Worm (Caenorhabditis elegans) whole organism, mixed stage, embryonic: ENCODE data around the gene C49A9.1.
"Not testable (repeated sequence)": the region's sequence is repeated elsewhere in the genome, so short reads cannot be mapped to it uniquely, and the experiment has no call there.

ENCODE experiments used
- M03D4.4 ChIP-seq: sonication (generic microtip); optimal IDR thresholded peaks from 2 replicates; lab custom pipeline; 2017; ENCODE audit warnings: mild to moderate bottlenecking, missing genetic modification characterization, missing compliant biosample characterization
- bed-3 ChIP-seq: fragments of 200-800 bp; sonication (Bioruptor generic); optimal IDR thresholded peaks from 3 replicates; lab custom pipeline; 2018; ENCODE audit warnings: mild to moderate bottlenecking, missing genetic modification characterization, moderate library complexity, missing compliant biosample characterization
- blmp-1 ChIP-seq: fragments of 150-350 bp; optimal IDR thresholded peaks from 2 replicates; lab custom pipeline; 2014; ENCODE audit warnings: missing biosample characterization, missing genetic modification characterization
- ceh-39 ChIP-seq: fragments of 150-350 bp; optimal IDR thresholded peaks from 2 replicates; lab custom pipeline; 2014; ENCODE audit warnings: missing biosample characterization, missing genetic modification characterization
- ceh-83 ChIP-seq: fragments of 200-800 bp; sonication (Bioruptor generic); optimal IDR thresholded peaks from 2 replicates; lab custom pipeline; 2018; ENCODE audit warnings: mild to moderate bottlenecking, missing genetic modification characterization, missing compliant biosample characterization
- ces-1 ChIP-seq: fragments of 150-350 bp; optimal IDR thresholded peaks from 2 replicates; lab custom pipeline; 2014; ENCODE audit warnings: missing biosample characterization, missing genetic modification reagents, missing genetic modification characterization
- cnd-1 ChIP-seq: fragments of 200-800 bp; sonication (Bioruptor generic); optimal IDR thresholded peaks from 2 replicates; lab custom pipeline; 2018; ENCODE audit warnings: mild to moderate bottlenecking, missing genetic modification characterization, missing compliant biosample characterization
- drap-1 ChIP-seq: fragments of 200-800 bp; sonication (Bioruptor generic); optimal IDR thresholded peaks from 3 replicates; lab custom pipeline; 2018; ENCODE audit warnings: mild to moderate bottlenecking, missing genetic modification characterization, missing compliant biosample characterization
- elt-1 ChIP-seq: sonication (generic microtip); optimal IDR thresholded peaks from 2 replicates; lab custom pipeline; 2017; ENCODE audit warnings: missing genetic modification characterization, mild to moderate bottlenecking, missing compliant biosample characterization, antibody characterized with exemption, moderate library complexity, borderline replicate concordance; ENCODE audit not compliant: insufficient read depth
- elt-3 ChIP-seq: fragments of 150-350 bp; optimal IDR thresholded peaks from 2 replicates; lab custom pipeline; 2014; ENCODE audit warnings: missing biosample characterization, missing genetic modification characterization
- flh-1 ChIP-seq: fragments of 200-800 bp; sonication (Bioruptor generic); optimal IDR thresholded peaks from 2 replicates; lab custom pipeline; 2018; ENCODE audit warnings: mild to moderate bottlenecking, missing genetic modification characterization, moderate library complexity, missing compliant biosample characterization
- hlh-1 ChIP-seq: fragments of 150-350 bp; optimal IDR thresholded peaks from 2 replicates; lab custom pipeline; 2014; ENCODE audit warnings: missing biosample characterization, missing genetic modification reagents, missing genetic modification characterization
- lin-32 ChIP-seq: fragments of 200-800 bp; sonication (Bioruptor generic); optimal IDR thresholded peaks from 2 replicates; lab custom pipeline; 2018; ENCODE audit warnings: mild to moderate bottlenecking, missing genetic modification characterization, missing compliant biosample characterization
- lsy-2 ChIP-seq: fragments of 150-350 bp; optimal IDR thresholded peaks from 2 replicates; lab custom pipeline; 2014; ENCODE audit warnings: missing biosample characterization, missing genetic modification characterization
- mab-5 ChIP-seq: fragments of 150-350 bp; optimal IDR thresholded peaks from 2 replicates; lab custom pipeline; 2014; ENCODE audit warnings: missing biosample characterization, missing genetic modification characterization
- mep-1 ChIP-seq: fragments of 150-350 bp; optimal IDR thresholded peaks from 2 replicates; lab custom pipeline; 2017; ENCODE audit warnings: missing biosample characterization, missing genetic modification reagents, missing genetic modification characterization, inconsistent platforms
- mls-2 ChIP-seq: sonication (generic microtip); optimal IDR thresholded peaks from 2 replicates; lab custom pipeline; 2016; ENCODE audit warnings: mild to moderate bottlenecking, missing genetic modification characterization, moderate library complexity, missing compliant biosample characterization
- nhr-2 ChIP-seq: fragments of 150-350 bp; optimal IDR thresholded peaks from 2 replicates; lab custom pipeline; 2014; ENCODE audit warnings: missing biosample characterization, missing genetic modification characterization
- nhr-237 ChIP-seq: fragments of 150-350 bp; optimal IDR thresholded peaks from 2 replicates; lab custom pipeline; 2014; ENCODE audit warnings: missing biosample characterization, missing genetic modification characterization
- nhr-28 ChIP-seq: fragments of 150-350 bp; optimal IDR thresholded peaks from 2 replicates; lab custom pipeline; 2014; ENCODE audit warnings: missing biosample characterization, missing genetic modification characterization
- nhr-76 ChIP-seq: sonication (generic microtip); optimal IDR thresholded peaks from 2 replicates; lab custom pipeline; 2017; ENCODE audit warnings: missing biosample characterization, missing genetic modification characterization
- sem-2 ChIP-seq: fragments of 200-800 bp; sonication (Bioruptor generic); optimal IDR thresholded peaks from 2 replicates; lab custom pipeline; 2018; ENCODE audit warnings: mild to moderate bottlenecking, missing genetic modification characterization, missing compliant biosample characterization
- sptf-1 ChIP-seq: sonication (generic microtip); optimal IDR thresholded peaks from 2 replicates; lab custom pipeline; 2017; ENCODE audit warnings: mild to moderate bottlenecking, missing genetic modification characterization, moderate library complexity, missing compliant biosample characterization
- unc-39 ChIP-seq: fragments of 150-350 bp; optimal IDR thresholded peaks from 2 replicates; lab custom pipeline; 2014; ENCODE audit warnings: missing biosample characterization, missing genetic modification characterization
- unc-62 ChIP-seq: fragments of 150-350 bp; optimal IDR thresholded peaks from 2 replicates; lab custom pipeline; 2014; ENCODE audit warnings: missing biosample characterization, missing genetic modification reagents, missing genetic modification characterization
- zip-8 ChIP-seq: fragments of 150-350 bp; optimal IDR thresholded peaks from 2 replicates; lab custom pipeline; 2014; ENCODE audit warnings: missing biosample characterization, missing genetic modification characterization
- ztf-11 ChIP-seq: fragments of 150-350 bp; optimal IDR thresholded peaks from 2 replicates; lab custom pipeline; 2014; ENCODE audit warnings: missing biosample characterization, missing genetic modification characterization

The C49A9.1 gene

DNA sequence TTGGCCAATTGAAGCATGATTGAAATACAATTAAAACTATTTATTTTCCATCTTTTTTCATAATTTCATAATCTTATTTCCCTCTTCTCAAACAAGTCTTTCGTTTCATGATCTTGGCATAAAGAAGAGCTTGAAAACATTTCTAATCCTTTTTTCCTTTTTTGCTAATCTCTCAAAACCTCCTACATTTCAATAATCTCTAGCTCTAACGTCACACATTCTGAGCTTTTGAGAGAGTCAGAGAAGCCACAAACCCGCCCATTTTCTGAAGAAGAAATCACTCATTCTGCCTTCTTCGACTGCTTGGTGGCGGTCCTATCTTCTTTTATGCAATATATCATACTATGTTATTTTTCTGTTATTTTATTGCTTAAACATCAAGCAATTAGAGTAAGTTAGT, 21.6 kb downstream of the C49A9.1 start, which contains the start of gene F58F9.1:
Gene F58F9.1 (plus strand): TSS at position 251 of the 400 bp plus-strand sequence.
- TF ChIP-seq ces-1 (GFP tag; lab: Kevin White, UChicago) = peak; percentile 24
- TF ChIP-seq ztf-11 (tag; lab: Kevin White, UChicago) = no peak

ce11 chrIV:6253000-6253399, 25.0 kb downstream of the C49A9.1 start, which contains the start of gene T13A10.2:
T13A10.2 (plus strand) TSS chrIV:6253300.
- TF ChIP-seq unc-39 (tag; lab: Kevin White, UChicago); drap-1 (GFP tag; lab: Kevin White, UChicago); mep-1: not testable (repeated sequence)
- TF ChIP-seq, all 35 proteins: peak for 0; not testable (repeated sequence) for 35

- TF ChIP-seq nhr-28 (tag; lab: Kevin White, UChicago) = no peak
- no peak for TF ChIP-seq sem-2
- TF ChIP-seq elt-3 (tag; lab: Kevin White, UChicago) = no peak
- TF ChIP-seq cnd-1 (tag; lab: Kevin White, UChicago) = no peak
- no peak for TF ChIP-seq hlh-1
- TF ChIP-seq nhr-237 = no peak
- TF ChIP-seq zip-8 (tag; lab: Kevin White, UChicago) = no peak
- TF ChIP-seq, all 35 proteins: peak for 0
These were observed 26.6 kb downstream of the C49A9.1 start, which contains the start of gene T13A10.64 for ce11 chrIV:6254635-6255034. T13A10.64 (plus strand) TSS chrIV:6254935.

DNA sequence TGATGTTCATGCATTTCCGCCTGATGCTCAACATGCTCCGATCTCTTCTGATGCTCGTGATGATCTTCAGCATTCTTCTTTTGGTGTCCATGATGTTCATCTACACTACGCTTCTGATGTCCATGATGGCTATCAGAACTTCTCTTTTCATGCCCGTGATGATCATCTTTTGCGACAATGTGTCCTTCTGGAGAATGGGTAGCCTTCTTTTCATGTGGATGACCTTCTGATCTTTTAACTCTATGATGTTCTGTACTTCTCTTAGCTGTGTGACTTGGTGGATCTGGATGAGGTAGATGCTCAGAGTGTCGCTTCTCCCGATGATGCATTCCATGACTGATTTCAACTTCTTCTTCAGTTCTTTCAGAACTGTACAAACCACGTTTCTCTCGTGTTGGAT, 31.0 kb downstream of the C49A9.1 start:
- no peak for TF ChIP-seq M03D4.4 (tag; lab: Kevin White, UChicago)
- TF ChIP-seq, all 35 proteins: peak for 0

DNA sequence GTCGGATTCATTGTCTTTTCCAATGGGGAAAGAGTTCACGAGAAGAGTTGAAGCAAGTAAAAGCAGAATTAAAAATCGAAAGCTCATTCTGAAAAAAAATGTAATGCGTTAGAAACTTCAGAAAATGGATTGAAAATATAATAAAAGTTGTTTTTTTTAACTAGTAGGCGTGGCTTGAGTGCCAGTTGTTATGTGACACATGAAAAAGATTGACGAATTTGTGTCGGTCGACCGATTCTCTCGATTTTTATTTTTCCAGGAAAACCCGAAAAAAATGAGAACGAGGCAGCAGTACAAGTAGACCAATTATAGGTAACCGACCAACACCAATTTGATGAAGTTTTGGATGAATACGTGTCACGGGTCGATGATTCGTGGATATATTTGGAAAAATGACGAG, 31.7 kb downstream of the C49A9.1 start, which contains the start of gene nlp-16:
Gene nlp-16 (minus strand): TSS at position 101 of the 400 bp plus-strand sequence.
- no peak for TF ChIP-seq drap-1 (GFP tag; lab: Kevin White, UChicago)
- no peak for TF ChIP-seq mab-5
- TF ChIP-seq lin-32 (GFP tag; lab: Kevin White, UChicago) = no peak
- no peak for TF ChIP-seq sptf-1 (tag; lab: Kevin White, UChicago)
- no peak for TF ChIP-seq zip-8 (tag; lab: Kevin White, UChicago)
- no peak for TF ChIP-seq sem-2
- no peak for TF ChIP-seq blmp-1
- TF ChIP-seq flh-1 = no peak
- no peak for TF ChIP-seq hlh-1
- TF ChIP-seq elt-3 (tag; lab: Kevin White, UChicago) = no peak
- TF ChIP-seq nhr-28 (tag; lab: Kevin White, UChicago) = no peak
- no peak for TF ChIP-seq bed-3 (GFP tag; lab: Kevin White, UChicago)
- TF ChIP-seq nhr-2 (tag; lab: Kevin White, UChicago) = no peak
- no peak for TF ChIP-seq nhr-237

ce11 chrIV:6263244-6263643, 35.3 kb downstream of the C49A9.1 start, which contains the start of gene srv-28:
srv-28 (minus strand) TSS chrIV:6263344.
- TF ChIP-seq ztf-11 (tag; lab: Kevin White, UChicago) (no peak), unc-39 (tag; lab: Kevin White, UChicago) (no peak), mab-5 (no peak), bed-3 (GFP tag; lab: Kevin White, UChicago) (no peak), nhr-76 (tag; lab: Kevin White, UChicago) (no peak), ceh-83 (GFP tag; lab: Kevin White, UChicago) (no peak), elt-3 (tag; lab: Kevin White, UChicago) (no peak), lsy-2 (tag; lab: Kevin White, UChicago) (no peak), unc-62 (GFP tag; lab: Kevin White, UChicago) (no peak), sptf-1 (tag; lab: Kevin White, UChicago) (no peak), ces-1 (GFP tag; lab: Kevin White, UChicago) (no peak), ceh-39 (tag; lab: Kevin White, UChicago) (no peak), mls-2 (tag; lab: Kevin White, UChicago) (no peak), nhr-237 (no peak)

ce11 chrIV:6266499-6266898, 38.5 kb downstream of the C49A9.1 start, which contains the start of gene srv-29:
srv-29 (minus strand) TSS chrIV:6266599.
- TF ChIP-seq cnd-1 (tag; lab: Kevin White, UChicago) (no peak), nhr-237 (no peak), elt-1 (tag; lab: Kevin White, UChicago) (no peak), mep-1 (no peak)
